Worm (Caenorhabditis elegans) whole organism, L2 larva: ENCODE measurements around the gene K07B1.4.

Source experiments
- alr-1 ChIP-seq: fragments of 150-350 bp; optimal IDR thresholded peaks from 2 replicates; lab custom pipeline; 2014; ENCODE audit warnings: missing biosample characterization, missing genetic modification characterization
- blmp-1 ChIP-seq: sonication (generic microtip); optimal IDR thresholded peaks from 2 replicates; lab custom pipeline; 2017; ENCODE audit warnings: missing genetic modification characterization, mild to moderate bottlenecking, missing compliant biosample characterization, antibody characterized with exemption, moderate library complexity; ENCODE audit not compliant: insufficient read depth
- ceh-82 ChIP-seq: fragments of 150-350 bp; optimal IDR thresholded peaks from 2 replicates; lab custom pipeline; 2014; ENCODE audit warnings: missing biosample characterization, missing genetic modification characterization
- elt-1 ChIP-seq: fragments of 150-350 bp; optimal IDR thresholded peaks from 2 replicates; lab custom pipeline; 2014; ENCODE audit warnings: missing biosample characterization, missing genetic modification characterization
- lsy-2 ChIP-seq, 2 experiments: fragments of 150-350 bp in 1 of 2; sonication (generic microtip) in 1 of 2; optimal IDR thresholded peaks; 2 replicates each; lab custom pipeline; 2014 to 2017; ENCODE audit warnings: missing biosample characterization in 2 of 2, missing genetic modification characterization in 2 of 2
- mdl-1 ChIP-seq, 2 experiments: fragments of 150-350 bp in 1 of 2; sonication (generic microtip) in 1 of 2; optimal IDR thresholded peaks; 2 replicates each; lab custom pipeline; 2017; ENCODE audit warnings: missing biosample characterization in 2 of 2, missing genetic modification characterization in 2 of 2
- nhr-77 ChIP-seq: fragments of 150-350 bp; optimal IDR thresholded peaks from 2 replicates; lab custom pipeline; 2014; ENCODE audit warnings: missing biosample characterization, missing genetic modification characterization
- snpc-4 ChIP-seq: fragments of 150-350 bp; optimal IDR thresholded peaks from 2 replicates; lab custom pipeline; 2014; ENCODE audit warnings: missing biosample characterization, missing genetic modification characterization
- unc-62 ChIP-seq: fragments of 150-350 bp; optimal IDR thresholded peaks from 2 replicates; lab custom pipeline; 2014; ENCODE audit warnings: missing biosample characterization, missing genetic modification reagents, missing genetic modification characterization
- ztf-1 ChIP-seq: fragments of 200-800 bp; sonication (Bioruptor generic); conservative IDR thresholded peaks from 2 replicates; pipeline ENCODE4 v1.3.6; 2022; ENCODE audit warnings: missing genetic modification characterization, missing compliant biosample characterization

ce11 chrV:9312377-9312776 is 16.4 kb upstream of the K07B1.4 start:
- TF ChIP-seq blmp-1 (tag; lab: Kevin White, UChicago) = no peak
- no peak for TF ChIP-seq alr-1
- no peak for TF ChIP-seq ceh-82 (tag; lab: Kevin White, UChicago)
- TF ChIP-seq snpc-4 (tag; lab: Kevin White, UChicago) = no peak
- no peak for TF ChIP-seq nhr-77 (tag; lab: Kevin White, UChicago)
- TF ChIP-seq ztf-1 = no peak
- no peak for TF ChIP-seq mdl-1 (tag; optimal IDR thresholded peaks at IDR 0.05; lab: Kevin White, UChicago)
- no peak for TF ChIP-seq unc-62 (GFP tag; lab: Kevin White, UChicago)
- TF ChIP-seq lsy-2 (tag; optimal IDR thresholded peaks at IDR 0.05; lab: Kevin White, UChicago) = no peak
- no peak for TF ChIP-seq elt-1 (tag; lab: Kevin White, UChicago)
